Fruit fly (Drosophila melanogaster) whole organism, wandering third instar larva: ENCODE measurements around the gene eIF3i.

Experiments
- Abd-B ChIP-seq: fragments of >200 bp; optimal IDR thresholded peaks from 2 replicates; lab custom pipeline; 2017; ENCODE audit warnings: missing biosample characterization, missing genetic modification characterization
- CG32264 ChIP-seq: fragments of 200-800 bp; sonication (Bioruptor generic); optimal IDR thresholded peaks from 2 replicates; lab custom pipeline; 2016; ENCODE audit warnings: missing biosample characterization, missing genetic modification characterization
- CG9705 ChIP-seq: fragments of 200-800 bp; sonication (Bioruptor generic); optimal IDR thresholded peaks from 2 replicates; lab custom pipeline; 2018; ENCODE audit warnings: missing biosample characterization, mild to moderate bottlenecking, missing genetic modification characterization
- CrebA ChIP-seq: fragments of 200-800 bp; sonication (Bioruptor generic); optimal IDR thresholded peaks from 2 replicates; lab custom pipeline; 2016; ENCODE audit warnings: missing biosample characterization, mild to moderate bottlenecking, missing genetic modification characterization, borderline replicate concordance
- Dfd ChIP-seq: fragments of >200 bp; optimal IDR thresholded peaks from 2 replicates; lab custom pipeline; 2017; ENCODE audit warnings: missing biosample characterization, missing genetic modification characterization
- Dif ChIP-seq: fragments of 200-275, 200-300 bp; sonication (Bioruptor generic); optimal IDR thresholded peaks from 2 replicates; lab custom pipeline; 2018; ENCODE audit warnings: missing biosample characterization, missing genetic modification characterization; ENCODE audit not compliant: partially characterized antibody
- GATAd ChIP-seq: sonication (Bioruptor generic); optimal IDR thresholded peaks from 2 replicates; lab custom pipeline; 2016; ENCODE audit warnings: missing biosample characterization, missing genetic modification characterization
- HLH106 ChIP-seq: fragments of 200-800 bp; optimal IDR thresholded peaks from 3 replicates; lab custom pipeline; 2019; ENCODE audit warnings: missing biosample characterization, mild to moderate bottlenecking, missing genetic modification characterization, moderate library complexity
- Hnf4 ChIP-seq: fragments of 200-800 bp; sonication (Bioruptor generic); optimal IDR thresholded peaks from 2 replicates; lab custom pipeline; 2016; ENCODE audit warnings: missing biosample characterization, mild to moderate bottlenecking, missing genetic modification characterization
- Hr78 ChIP-seq: fragments of >200 bp; optimal IDR thresholded peaks from 2 replicates; lab custom pipeline; 2017; ENCODE audit warnings: missing biosample characterization, missing genetic modification characterization
- Hr83 ChIP-seq: fragments of 200-300 bp; sonication (Bioruptor generic); optimal IDR thresholded peaks from 2 replicates; lab custom pipeline; 2016; ENCODE audit warnings: missing biosample characterization, mild to moderate bottlenecking, missing genetic modification characterization, moderate library complexity; ENCODE audit not compliant: poor library complexity, severe bottlenecking
- Jra ChIP-seq: sonication (Bioruptor generic); optimal IDR thresholded peaks from 2 replicates; lab custom pipeline; 2016; ENCODE audit warnings: missing biosample characterization, missing genetic modification characterization
- Mio ChIP-seq: sonication (Bioruptor generic); optimal IDR thresholded peaks from 2 replicates; lab custom pipeline; 2016; ENCODE audit warnings: missing biosample characterization, missing genetic modification characterization
- Myc ChIP-seq: fragments of >200 bp; optimal IDR thresholded peaks from 2 replicates; lab custom pipeline; 2017
- N ChIP-seq: fragments of >200 bp; optimal IDR thresholded peaks from 2 replicates; lab custom pipeline; 2018; ENCODE audit warnings: missing biosample characterization, missing external identifiers, missing genetic modification characterization
- OdsH ChIP-seq: fragments of 200-800 bp; sonication (Bioruptor generic); optimal IDR thresholded peaks from 2 replicates; lab custom pipeline; 2016; ENCODE audit warnings: missing biosample characterization, mild to moderate bottlenecking, missing genetic modification characterization
- Rel ChIP-seq, 2 experiments: fragments of 200-800 bp; sonication (Bioruptor generic) in 1 of 2; optimal IDR thresholded peaks; 2 replicates in 1 of 2; 3 replicates in 1 of 2; lab custom pipeline; 2016 to 2019; ENCODE audit warnings: mild to moderate bottlenecking in 2 of 2, missing biosample characterization in 2 of 2, missing genetic modification characterization in 2 of 2, moderate library complexity in 1 of 2
- Sp1 ChIP-seq: fragments of 200-800 bp; sonication (Bioruptor generic); optimal IDR thresholded peaks from 3 replicates; lab custom pipeline; 2019; ENCODE audit warnings: missing biosample characterization, mild to moderate bottlenecking, missing genetic modification characterization, moderate library complexity
- Vsx2 ChIP-seq: fragments of 200-300, 225-300 bp; sonication (Bioruptor generic); optimal IDR thresholded peaks from 2 replicates; lab custom pipeline; 2018; ENCODE audit warnings: missing biosample characterization, missing genetic modification characterization; ENCODE audit not compliant: partially characterized antibody
- br ChIP-seq: fragments of 200-800 bp; sonication (Bioruptor generic); optimal IDR thresholded peaks from 2 replicates; lab custom pipeline; 2016; ENCODE audit warnings: missing biosample characterization, missing genetic modification characterization
- brk ChIP-seq: fragments of 200-800 bp; sonication (Bioruptor generic); optimal IDR thresholded peaks from 2 replicates; lab custom pipeline; 2016; ENCODE audit warnings: missing biosample characterization, mild to moderate bottlenecking, missing genetic modification characterization
- dl ChIP-seq, 2 experiments: fragments of 175-275, 200-275 bp in 1 of 2; fragments of 200-275 bp in 1 of 2; sonication (Bioruptor generic); optimal IDR thresholded peaks; lab custom pipeline; 2018; ENCODE audit warnings: mild to moderate bottlenecking in 2 of 2, missing biosample characterization in 2 of 2, missing genetic modification characterization in 2 of 2, moderate library complexity in 2 of 2; ENCODE audit not compliant: partially characterized antibody in 2 of 2, insufficient read depth in 1 of 2
- dmrt93B ChIP-seq: fragments of 200-800 bp; sonication (Bioruptor generic); optimal IDR thresholded peaks from 2 replicates; lab custom pipeline; 2018; ENCODE audit warnings: missing biosample characterization, mild to moderate bottlenecking, missing genetic modification characterization
- dsf ChIP-seq: sonication (Bioruptor generic); optimal IDR thresholded peaks from 2 replicates; lab custom pipeline; 2016; ENCODE audit warnings: missing biosample characterization, missing genetic modification characterization, borderline replicate concordance
- ey ChIP-seq: fragments of 200-800 bp; sonication (Bioruptor generic); optimal IDR thresholded peaks from 2 replicates; lab custom pipeline; 2016; ENCODE audit warnings: missing biosample characterization, missing genetic modification characterization
- foxo ChIP-seq, 2 experiments: fragments of 200-800 bp; sonication (Bioruptor generic); optimal IDR thresholded peaks; 2 replicates in 1 of 2; 3 replicates in 1 of 2; lab custom pipeline; 2016 to 2017; ENCODE audit warnings: missing biosample characterization in 2 of 2, missing genetic modification characterization in 2 of 2
- fru ChIP-seq: fragments of 200-800 bp; sonication (Bioruptor generic); optimal IDR thresholded peaks from 3 replicates; lab custom pipeline; 2016; ENCODE audit warnings: missing biosample characterization, mild to moderate bottlenecking, missing genetic modification characterization
- h ChIP-seq: fragments of 200-800 bp; sonication (Bioruptor generic); optimal IDR thresholded peaks from 3 replicates; lab custom pipeline; 2016; ENCODE audit warnings: missing biosample characterization, mild to moderate bottlenecking, missing genetic modification characterization
- jim ChIP-seq: fragments of 175-275, 200-325 bp; sonication (Bioruptor generic); optimal IDR thresholded peaks from 2 replicates; lab custom pipeline; 2016; ENCODE audit warnings: missing biosample characterization, mild to moderate bottlenecking, missing genetic modification characterization
- lola ChIP-seq: fragments of >200 bp; optimal IDR thresholded peaks from 2 replicates; lab custom pipeline; 2017; ENCODE audit warnings: missing biosample characterization, missing genetic modification characterization
- pan ChIP-seq: fragments of >200 bp; optimal IDR thresholded peaks from 2 replicates; lab custom pipeline; 2017
- psq ChIP-seq: fragments of 200-800 bp; sonication (Bioruptor generic); optimal IDR thresholded peaks from 3 replicates; lab custom pipeline; 2017; ENCODE audit warnings: missing biosample characterization, mild to moderate bottlenecking, missing genetic modification characterization, moderate library complexity
- rgr ChIP-seq: fragments of 200-800 bp; sonication (Bioruptor generic); optimal IDR thresholded peaks from 3 replicates; lab custom pipeline; 2016; ENCODE audit warnings: missing biosample characterization, mild to moderate bottlenecking, missing genetic modification characterization
- sage ChIP-seq: fragments of 200-800 bp; sonication (Bioruptor generic); optimal IDR thresholded peaks from 2 replicates; lab custom pipeline; 2016; ENCODE audit warnings: missing biosample characterization, mild to moderate bottlenecking, missing genetic modification characterization
- sv ChIP-seq: fragments of 200-800 bp; sonication (Bioruptor generic); optimal IDR thresholded peaks from 3 replicates; lab custom pipeline; 2016; ENCODE audit warnings: missing biosample characterization, missing genetic modification characterization
- tai ChIP-seq: sonication (Bioruptor generic); optimal IDR thresholded peaks from 2 replicates; lab custom pipeline; 2016; ENCODE audit warnings: missing biosample characterization, missing genetic modification characterization
- usp ChIP-seq: fragments of >200 bp; optimal IDR thresholded peaks from 2 replicates; lab custom pipeline; 2017; ENCODE audit warnings: missing biosample characterization, missing genetic modification characterization
- woc ChIP-seq: sonication (Bioruptor generic); optimal IDR thresholded peaks from 2 replicates; lab custom pipeline; 2016; ENCODE audit warnings: missing biosample characterization, mild to moderate bottlenecking, missing genetic modification characterization

Gene eIF3i

DNA sequence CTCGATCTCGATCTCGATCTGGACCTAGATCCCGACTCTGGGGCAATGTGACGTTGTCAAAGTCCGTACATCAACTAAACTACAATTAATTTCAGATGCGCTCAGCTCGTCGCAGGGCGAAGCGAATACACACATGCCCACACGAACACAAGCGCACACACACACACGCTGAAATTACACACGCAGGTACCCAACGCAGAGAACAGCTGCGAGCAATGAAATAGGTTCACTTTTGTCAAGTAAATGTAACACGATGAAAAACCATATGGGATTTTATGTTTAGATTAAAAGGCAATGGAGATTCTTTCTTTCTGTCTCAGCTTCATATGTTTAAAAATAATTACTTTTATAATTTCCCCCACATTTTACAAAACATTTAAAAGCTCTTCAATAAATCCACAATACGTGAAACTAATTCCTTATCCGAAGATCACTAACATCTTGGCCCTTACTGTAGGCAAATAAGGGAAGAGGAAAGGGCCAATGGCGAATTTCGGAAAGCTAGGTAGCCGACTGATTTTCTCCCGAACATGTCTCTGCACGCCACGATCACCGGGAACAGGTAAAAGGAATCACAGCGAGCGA is 32.8 kb upstream of the eIF3i start:
- peak; percentile 96 for TF ChIP-seq woc (GFP tag; lab: Kevin White, UChicago)
- TF ChIP-seq Vsx2 (GFP tag; lab: Kevin White, UChicago) = no peak
- no peak for TF ChIP-seq Hr83
- TF ChIP-seq fru (GFP tag; lab: Kevin White, UChicago) = peak; percentile 95
- TF ChIP-seq N (GFP tag; lab: Kevin White, UChicago) = no peak
- TF ChIP-seq CrebA (GFP tag; lab: Kevin White, UChicago) = no peak
- peak; percentile 21 for TF ChIP-seq Dif (GFP tag; lab: Kevin White, UChicago)
- no peak for TF ChIP-seq jim (GFP tag; lab: Kevin White, UChicago)
- peak; percentile 73 for TF ChIP-seq dmrt93B (GFP tag; lab: Kevin White, UChicago)
- no peak for TF ChIP-seq dl (GFP tag; optimal IDR thresholded peaks at IDR 0.05; lab: Kevin White, UChicago; ENCODE audit: insufficient read depth in 1 of 2, partially characterized antibody in 2 of 2)
- no peak for TF ChIP-seq pan (lab: Kevin White, UChicago)
- no peak for TF ChIP-seq Dfd (GFP tag; lab: Kevin White, UChicago)
- TF ChIP-seq br (GFP tag; lab: Kevin White, UChicago) = peak; percentile 93
- peak; percentile 84 for TF ChIP-seq tai
- TF ChIP-seq Mio (GFP tag; lab: Kevin White, UChicago) = peak; percentile 6
- peak; percentile 89 for TF ChIP-seq HLH106
- TF ChIP-seq h (GFP tag; lab: Kevin White, UChicago) = peak; percentile 92
- no peak for TF ChIP-seq GATAd (GFP tag; lab: Kevin White, UChicago)
- peak; percentile 96 for TF ChIP-seq Sp1 (GFP tag; lab: Kevin White, UChicago)
- TF ChIP-seq lola = no peak
- peak; percentile 76 for TF ChIP-seq CG32264 (GFP tag; lab: Kevin White, UChicago)
- peak; percentile 64 for TF ChIP-seq sv (GFP tag; lab: Kevin White, UChicago)
- peak; percentile 85 for TF ChIP-seq rgr (GFP tag; lab: Kevin White, UChicago)
- TF ChIP-seq foxo (GFP tag; optimal IDR thresholded peaks at IDR 0.05; lab: Kevin White, UChicago) = peak; percentile 52 to 88
- TF ChIP-seq sage (GFP tag; lab: Kevin White, UChicago) = peak; percentile 69
- TF ChIP-seq brk (GFP tag; lab: Kevin White, UChicago) = peak; percentile 71
- TF ChIP-seq OdsH (GFP tag; lab: Kevin White, UChicago) = peak; percentile 88
- peak; percentile 89 for TF ChIP-seq psq
- no peak for TF ChIP-seq Myc (lab: Kevin White, UChicago)
- TF ChIP-seq Hr78 (GFP tag; lab: Kevin White, UChicago) = no peak
- peak; percentile 63 for TF ChIP-seq Rel (GFP tag; optimal IDR thresholded peaks at IDR 0.05; lab: Kevin White, UChicago)
- TF ChIP-seq Rel (tag; optimal IDR thresholded peaks at IDR 0.05; lab: Kevin White, UChicago) = peak; percentile 62
- peak; percentile 91 for TF ChIP-seq ey (GFP tag; lab: Kevin White, UChicago)
- TF ChIP-seq CG9705 = peak; percentile 76
- TF ChIP-seq Hnf4 (GFP tag; lab: Kevin White, UChicago) = peak; percentile 85
- TF ChIP-seq dsf (GFP tag; lab: Kevin White, UChicago) = peak; percentile 51
- no peak for TF ChIP-seq Abd-B (GFP tag; lab: Kevin White, UChicago)
- peak; percentile 82 for TF ChIP-seq Jra (GFP tag; lab: Kevin White, UChicago)
- no peak for TF ChIP-seq usp (GFP tag; lab: Kevin White, UChicago)
- TF ChIP-seq, all 38 proteins: peak for 24

DNA sequence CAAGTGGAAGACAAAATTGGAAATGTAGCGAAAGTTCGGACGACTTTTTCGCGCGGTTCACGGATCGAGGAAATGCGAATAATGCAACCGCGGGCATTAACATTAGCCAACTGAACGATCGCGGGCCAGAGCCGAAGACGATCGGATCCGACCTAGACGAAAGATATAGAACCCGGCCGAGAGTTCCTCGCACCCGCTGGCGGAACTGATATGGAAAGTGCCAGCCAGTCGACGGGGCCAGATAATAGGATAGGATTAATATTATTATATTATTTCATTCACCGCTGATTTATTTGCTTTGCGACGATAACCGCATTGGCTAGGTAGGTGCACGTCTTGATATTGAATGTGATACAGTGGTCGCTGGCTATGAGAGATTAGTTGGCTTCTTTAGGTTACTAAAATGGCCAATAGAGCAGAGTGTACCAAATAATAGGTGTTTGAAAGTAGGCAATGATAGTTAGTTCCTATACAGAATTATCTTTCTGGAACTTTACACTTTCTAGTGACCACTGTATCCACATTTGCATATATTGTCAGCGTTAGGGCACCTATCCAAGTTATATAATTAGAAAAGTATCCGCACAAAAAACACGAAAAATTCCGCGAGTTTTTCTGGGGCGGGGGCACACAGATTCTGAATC is 31.9 kb upstream of the eIF3i start:
- TF ChIP-seq Hr78 (GFP tag; lab: Kevin White, UChicago) = no peak
- peak; percentile 26 for TF ChIP-seq sv (GFP tag; lab: Kevin White, UChicago)
- TF ChIP-seq pan (lab: Kevin White, UChicago) = no peak
- TF ChIP-seq Myc (lab: Kevin White, UChicago) = no peak
- no peak for TF ChIP-seq Hr83
- no peak for TF ChIP-seq N (GFP tag; lab: Kevin White, UChicago)
- peak; percentile 59 for TF ChIP-seq OdsH (GFP tag; lab: Kevin White, UChicago)
- TF ChIP-seq dl (GFP tag; optimal IDR thresholded peaks at IDR 0.05; lab: Kevin White, UChicago; ENCODE audit: insufficient read depth in 1 of 2, partially characterized antibody in 2 of 2) = no peak
- peak; percentile 79 for TF ChIP-seq HLH106
- TF ChIP-seq dsf (GFP tag; lab: Kevin White, UChicago) = no peak
- TF ChIP-seq Abd-B (GFP tag; lab: Kevin White, UChicago) = no peak
- no peak for TF ChIP-seq usp (GFP tag; lab: Kevin White, UChicago)
- TF ChIP-seq CG9705 = peak; percentile 27
- TF ChIP-seq lola = no peak
- peak; percentile 44 for TF ChIP-seq CrebA (GFP tag; lab: Kevin White, UChicago)
- peak; percentile 56 for TF ChIP-seq CG32264 (GFP tag; lab: Kevin White, UChicago)
- TF ChIP-seq Dfd (GFP tag; lab: Kevin White, UChicago) = no peak
- TF ChIP-seq rgr (GFP tag; lab: Kevin White, UChicago) = peak; percentile 81
- TF ChIP-seq psq = peak; percentile 7
- peak; percentile 85 for TF ChIP-seq h (GFP tag; lab: Kevin White, UChicago)
- TF ChIP-seq woc (GFP tag; lab: Kevin White, UChicago) = no peak
- TF ChIP-seq GATAd (GFP tag; lab: Kevin White, UChicago) = no peak
- TF ChIP-seq Dif (GFP tag; lab: Kevin White, UChicago) = no peak
- peak; percentile 24 to 84 for TF ChIP-seq foxo (GFP tag; optimal IDR thresholded peaks at IDR 0.05; lab: Kevin White, UChicago)
- peak; percentile 79 for TF ChIP-seq br (GFP tag; lab: Kevin White, UChicago)
- TF ChIP-seq Vsx2 (GFP tag; lab: Kevin White, UChicago) = no peak
- peak; percentile 25 for TF ChIP-seq brk (GFP tag; lab: Kevin White, UChicago)
- TF ChIP-seq sage (GFP tag; lab: Kevin White, UChicago) = no peak
- no peak for TF ChIP-seq Jra (GFP tag; lab: Kevin White, UChicago)
- TF ChIP-seq jim (GFP tag; lab: Kevin White, UChicago) = no peak
- TF ChIP-seq fru (GFP tag; lab: Kevin White, UChicago) = peak; percentile 73
- peak; percentile 73 for TF ChIP-seq tai
- TF ChIP-seq Mio (GFP tag; lab: Kevin White, UChicago) = peak; percentile 49
- peak; percentile 81 for TF ChIP-seq ey (GFP tag; lab: Kevin White, UChicago)
- peak; percentile 75 for TF ChIP-seq Hnf4 (GFP tag; lab: Kevin White, UChicago)
- no peak for TF ChIP-seq Rel (GFP tag; optimal IDR thresholded peaks at IDR 0.05; lab: Kevin White, UChicago)
- peak; percentile 7 for TF ChIP-seq Rel (tag; optimal IDR thresholded peaks at IDR 0.05; lab: Kevin White, UChicago)
- TF ChIP-seq dmrt93B (GFP tag; lab: Kevin White, UChicago) = peak; percentile 23
